Worm (Caenorhabditis elegans) whole organism, L2 larva: ENCODE data around the gene dlst-1.

Source experiments
- C34F6.9 ChIP-seq: fragments of 150-350 bp; optimal IDR thresholded peaks from 2 replicates; lab custom pipeline; 2014; ENCODE audit warnings: missing biosample characterization, missing genetic modification characterization
- F13H6.1 ChIP-seq: sonication (generic microtip); optimal IDR thresholded peaks from 2 replicates; lab custom pipeline; 2016; ENCODE audit warnings: missing genetic modification characterization, missing compliant biosample characterization
- R02D3.7 ChIP-seq: fragments of 150-350 bp; optimal IDR thresholded peaks from 2 replicates; lab custom pipeline; 2014; ENCODE audit warnings: missing biosample characterization, missing genetic modification characterization
- Y55F3AM.14 ChIP-seq: fragments of 200-800 bp; sonication (Bioruptor generic); optimal IDR thresholded peaks from 2 replicates; lab custom pipeline; 2018; ENCODE audit warnings: mild to moderate bottlenecking, missing genetic modification characterization, missing compliant biosample characterization
- ZK546.5 ChIP-seq: sonication (generic microtip); optimal IDR thresholded peaks from 2 replicates; lab custom pipeline; 2017; ENCODE audit warnings: missing biosample characterization, missing genetic modification characterization
- alr-1 ChIP-seq: fragments of 150-350 bp; optimal IDR thresholded peaks from 2 replicates; lab custom pipeline; 2014; ENCODE audit warnings: missing biosample characterization, missing genetic modification characterization
- aly-2 ChIP-seq: fragments of 150-350 bp; optimal IDR thresholded peaks from 2 replicates; lab custom pipeline; 2014; ENCODE audit warnings: missing biosample characterization, missing genetic modification characterization
- ceh-16 ChIP-seq: fragments of 150-350 bp; optimal IDR thresholded peaks from 2 replicates; lab custom pipeline; 2014; ENCODE audit warnings: missing biosample characterization, missing genetic modification characterization
- ceh-82 ChIP-seq: fragments of 150-350 bp; optimal IDR thresholded peaks from 2 replicates; lab custom pipeline; 2014; ENCODE audit warnings: missing biosample characterization, missing genetic modification characterization
- crh-2 ChIP-seq: sonication (generic microtip); optimal IDR thresholded peaks from 2 replicates; lab custom pipeline; 2017; ENCODE audit warnings: missing biosample characterization, missing genetic modification characterization
- dmd-4 ChIP-seq: sonication (generic microtip); optimal IDR thresholded peaks from 2 replicates; lab custom pipeline; 2017; ENCODE audit warnings: missing biosample characterization, missing genetic modification characterization
- egl-27 ChIP-seq: sonication (generic microtip); optimal IDR thresholded peaks from 3 replicates; lab custom pipeline; 2017; ENCODE audit warnings: missing biosample characterization, missing genetic modification reagents, missing genetic modification characterization
- elt-1 ChIP-seq: fragments of 150-350 bp; optimal IDR thresholded peaks from 2 replicates; lab custom pipeline; 2014; ENCODE audit warnings: missing biosample characterization, missing genetic modification characterization
- elt-3 ChIP-seq: sonication (generic microtip); optimal IDR thresholded peaks from 2 replicates; lab custom pipeline; 2017; ENCODE audit warnings: missing biosample characterization, missing genetic modification characterization
- lin-11 ChIP-seq: fragments of 150-350 bp; sonication (generic microtip); optimal IDR thresholded peaks from 2 replicates; lab custom pipeline; 2014; ENCODE audit warnings: missing biosample characterization, missing genetic modification characterization, inconsistent platforms, mixed read lengths
- lin-13 ChIP-seq: fragments of 150-350 bp; optimal IDR thresholded peaks from 2 replicates; lab custom pipeline; 2014; ENCODE audit warnings: missing biosample characterization, missing genetic modification reagents, missing genetic modification characterization
- lin-39 ChIP-seq: fragments of 150-350 bp; optimal IDR thresholded peaks from 2 replicates; lab custom pipeline; 2014; ENCODE audit warnings: missing biosample characterization, missing genetic modification reagents, missing genetic modification characterization
- lsy-2 ChIP-seq, 2 experiments: fragments of 150-350 bp in 1 of 2; sonication (generic microtip) in 1 of 2; optimal IDR thresholded peaks; 2 replicates each; lab custom pipeline; 2014 to 2017; ENCODE audit warnings: missing biosample characterization in 2 of 2, missing genetic modification characterization in 2 of 2
- mbf-1 ChIP-seq: sonication (generic microtip); optimal IDR thresholded peaks from 2 replicates; lab custom pipeline; 2017; ENCODE audit warnings: missing biosample characterization, missing genetic modification characterization
- mdl-1 ChIP-seq, 2 experiments: fragments of 150-350 bp in 1 of 2; sonication (generic microtip) in 1 of 2; optimal IDR thresholded peaks; 2 replicates each; lab custom pipeline; 2017; ENCODE audit warnings: missing biosample characterization in 2 of 2, missing genetic modification characterization in 2 of 2
- nhr-10 ChIP-seq: sonication (generic microtip); optimal IDR thresholded peaks from 2 replicates; lab custom pipeline; 2017; ENCODE audit warnings: missing biosample characterization, missing genetic modification characterization
- nhr-12 ChIP-seq: fragments of 150-350 bp; optimal IDR thresholded peaks from 2 replicates; lab custom pipeline; 2014; ENCODE audit warnings: missing biosample characterization, missing genetic modification characterization
- nhr-129 ChIP-seq: fragments of 150-350 bp; optimal IDR thresholded peaks from 2 replicates; lab custom pipeline; 2014; ENCODE audit warnings: missing biosample characterization, missing genetic modification characterization
- nhr-21 ChIP-seq: fragments of 150-350 bp; optimal IDR thresholded peaks from 2 replicates; lab custom pipeline; 2014; ENCODE audit warnings: missing biosample characterization, missing genetic modification characterization
- nhr-237 ChIP-seq: fragments of 150-350 bp; optimal IDR thresholded peaks from 2 replicates; lab custom pipeline; 2014; ENCODE audit warnings: missing biosample characterization, missing genetic modification characterization
- nhr-25 ChIP-seq: fragments of 150-350 bp; sonication (generic microtip); optimal IDR thresholded peaks from 3 replicates; lab custom pipeline; 2014; ENCODE audit warnings: missing biosample characterization, missing genetic modification characterization
- nhr-77 ChIP-seq: fragments of 150-350 bp; optimal IDR thresholded peaks from 2 replicates; lab custom pipeline; 2014; ENCODE audit warnings: missing biosample characterization, missing genetic modification characterization
- peb-1 ChIP-seq: fragments of 150-350 bp; optimal IDR thresholded peaks from 2 replicates; lab custom pipeline; 2014; ENCODE audit warnings: missing biosample characterization, missing genetic modification characterization
- skn-1 ChIP-seq: sonication (generic microtip); optimal IDR thresholded peaks from 2 replicates; lab custom pipeline; 2017; ENCODE audit warnings: missing biosample characterization, missing genetic modification characterization
- sma-3 ChIP-seq: sonication (generic microtip); optimal IDR thresholded peaks from 2 replicates; lab custom pipeline; 2016; ENCODE audit warnings: missing genetic modification reagents, missing genetic modification characterization, missing compliant biosample characterization
- sma-9 ChIP-seq, 2 experiments: fragments of 150-350 bp in 1 of 2; sonication (generic microtip) in 1 of 2; optimal IDR thresholded peaks; 2 replicates each; lab custom pipeline; 2014 to 2016; ENCODE audit warnings: missing genetic modification characterization in 2 of 2, mild to moderate bottlenecking in 1 of 2, missing biosample characterization in 1 of 2, missing compliant biosample characterization in 1 of 2, missing genetic modification reagents in 1 of 2, moderate library complexity in 1 of 2
- snpc-4 ChIP-seq: fragments of 150-350 bp; optimal IDR thresholded peaks from 2 replicates; lab custom pipeline; 2014; ENCODE audit warnings: missing biosample characterization, missing genetic modification characterization
- unc-39 ChIP-seq: fragments of 150-350 bp; optimal IDR thresholded peaks from 2 replicates; lab custom pipeline; 2014; ENCODE audit warnings: missing biosample characterization, missing genetic modification characterization
- unc-55 ChIP-seq: fragments of 150-350 bp; sonication (generic microtip); optimal IDR thresholded peaks from 3 replicates; lab custom pipeline; 2014; ENCODE audit warnings: missing biosample characterization, missing genetic modification reagents, missing genetic modification characterization
- unc-62 ChIP-seq: fragments of 150-350 bp; optimal IDR thresholded peaks from 2 replicates; lab custom pipeline; 2014; ENCODE audit warnings: missing biosample characterization, missing genetic modification reagents, missing genetic modification characterization
- zag-1 ChIP-seq: fragments of 150-350 bp; optimal IDR thresholded peaks from 2 replicates; lab custom pipeline; 2014; ENCODE audit warnings: missing biosample characterization, missing genetic modification characterization
- ztf-1 ChIP-seq: fragments of 200-800 bp; sonication (Bioruptor generic); conservative IDR thresholded peaks from 2 replicates; pipeline ENCODE4 v1.3.6; 2022; ENCODE audit warnings: missing genetic modification characterization, missing compliant biosample characterization
- ztf-11 ChIP-seq: sonication (generic microtip); optimal IDR thresholded peaks from 2 replicates; lab custom pipeline; 2017; ENCODE audit warnings: missing biosample characterization, missing genetic modification characterization
- ztf-4 ChIP-seq: fragments of 150-350 bp; optimal IDR thresholded peaks from 2 replicates; lab custom pipeline; 2014; ENCODE audit warnings: missing biosample characterization, missing genetic modification characterization

dlst-1 gene

DNA sequence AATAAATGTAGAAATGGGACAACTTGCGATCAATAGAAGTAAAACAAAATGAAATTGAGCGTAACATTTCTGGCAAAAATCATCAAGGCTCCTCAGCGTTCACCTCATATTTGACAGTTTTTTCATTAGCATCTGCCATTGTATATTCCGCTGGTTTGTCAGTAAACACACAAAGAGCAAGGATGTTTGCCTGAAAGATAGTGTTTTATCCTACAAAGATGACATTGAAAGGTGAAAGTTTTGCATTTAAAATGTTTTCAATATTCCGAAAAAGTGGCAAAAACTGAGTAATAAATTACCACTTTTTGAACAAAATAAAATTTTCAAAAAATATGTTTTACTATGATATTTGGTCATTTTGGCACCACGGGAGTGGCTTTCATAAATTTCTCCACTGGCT lies 22.9 kb downstream of the dlst-1 start:
- no peak for TF ChIP-seq peb-1 (tag; lab: Kevin White, UChicago)
- TF ChIP-seq C34F6.9 (tag; lab: Kevin White, UChicago), result no peak
- TF ChIP-seq crh-2 (tag; lab: Kevin White, UChicago), result no peak
- TF ChIP-seq lin-13 (GFP tag; lab: Kevin White, UChicago), result no peak
- TF ChIP-seq unc-39 (tag; lab: Kevin White, UChicago), result no peak
- TF ChIP-seq skn-1 (tag; lab: Kevin White, UChicago), result no peak
- TF ChIP-seq ZK546.5 (tag; lab: Kevin White, UChicago), result no peak
- TF ChIP-seq nhr-129 (tag; lab: Kevin White, UChicago), result no peak
- no peak for TF ChIP-seq ceh-82
- TF ChIP-seq Y55F3AM.14 (GFP tag; lab: Kevin White, UChicago), result no peak
- TF ChIP-seq elt-1 (tag; lab: Kevin White, UChicago), result no peak
- TF ChIP-seq ceh-16, result no peak
- TF ChIP-seq zag-1 (tag; lab: Kevin White, UChicago), result no peak
- TF ChIP-seq nhr-21 (tag; lab: Kevin White, UChicago), result no peak
- no peak for TF ChIP-seq ztf-4 (tag; lab: Kevin White, UChicago)
- TF ChIP-seq unc-62 (GFP tag; lab: Kevin White, UChicago), result no peak

DNA sequence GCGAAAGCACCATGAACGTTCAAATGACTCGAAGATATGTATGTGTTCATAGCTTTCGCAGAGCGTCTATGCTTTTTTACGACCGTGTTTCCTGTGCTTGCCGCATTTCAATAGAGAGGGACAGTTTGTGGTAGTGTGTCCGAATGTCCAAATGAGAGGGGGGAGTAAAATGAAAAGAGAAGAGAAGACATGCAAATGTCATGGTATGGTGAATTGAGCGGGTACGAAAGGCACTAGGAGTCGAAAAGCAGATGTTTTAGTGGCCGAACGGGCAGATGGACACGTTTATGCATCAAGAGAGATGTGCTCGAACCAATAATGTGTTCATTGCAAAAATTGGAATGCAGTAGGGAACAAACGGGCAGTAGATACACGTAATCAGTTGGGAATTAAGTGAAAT lies 23.4 kb downstream of the dlst-1 start:
- TF ChIP-seq F13H6.1 (tag; lab: Kevin White, UChicago) (no peak), lin-11 (tag; lab: Kevin White, UChicago) (no peak), sma-9 (GFP tag; optimal IDR thresholded peaks at IDR 0.05; lab: Kevin White, UChicago) (no peak), sma-9 (tag; optimal IDR thresholded peaks at IDR 0.05; lab: Kevin White, UChicago) (no peak), lin-39 (tag; lab: Kevin White, UChicago) (no peak), aly-2 (tag; lab: Kevin White, UChicago) (no peak), mdl-1 (tag; optimal IDR thresholded peaks at IDR 0.05; lab: Kevin White, UChicago) (no peak), ceh-16 (no peak), lsy-2 (tag; optimal IDR thresholded peaks at IDR 0.05; lab: Kevin White, UChicago) (no peak), unc-62 (GFP tag; lab: Kevin White, UChicago) (no peak), skn-1 (tag; lab: Kevin White, UChicago) (no peak)

DNA sequence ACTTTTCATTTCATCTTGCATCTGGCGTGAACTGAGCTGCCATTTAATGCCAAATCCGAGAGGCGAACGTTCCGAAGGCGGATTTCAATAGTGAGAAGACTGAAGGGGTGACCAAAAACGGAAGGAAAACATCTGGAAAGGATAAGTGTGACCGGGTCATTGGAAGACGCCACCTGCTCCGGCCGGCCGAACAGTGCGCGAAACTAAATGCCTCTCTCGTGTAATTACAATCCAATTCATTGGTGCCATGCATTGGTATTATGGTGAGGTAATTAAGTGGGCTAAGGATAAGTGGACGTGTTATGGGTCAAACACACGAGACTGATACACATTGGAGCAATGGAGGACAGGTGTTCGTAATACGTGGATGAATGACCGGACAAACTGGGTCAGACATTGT lies 24.4 kb downstream of the dlst-1 start:
- TF ChIP-seq nhr-25 (tag; lab: Kevin White, UChicago) (no peak), unc-62 (GFP tag; lab: Kevin White, UChicago) (no peak), ztf-11 (tag; lab: Kevin White, UChicago) (no peak), lin-13 (GFP tag; lab: Kevin White, UChicago) (no peak), nhr-12 (tag; lab: Kevin White, UChicago) (no peak), nhr-77 (tag; lab: Kevin White, UChicago) (no peak), ceh-16 (no peak), nhr-21 (tag; lab: Kevin White, UChicago) (no peak), mbf-1 (tag; lab: Kevin White, UChicago) (no peak), nhr-237 (tag; lab: Kevin White, UChicago) (no peak), lin-11 (tag; lab: Kevin White, UChicago) (no peak), mdl-1 (tag; optimal IDR thresholded peaks at IDR 0.05; lab: Kevin White, UChicago) (no peak), F13H6.1 (tag; lab: Kevin White, UChicago) (no peak), crh-2 (tag; lab: Kevin White, UChicago) (no peak), sma-3 (no peak), lin-39 (tag; lab: Kevin White, UChicago) (no peak), unc-55 (GFP tag; lab: Kevin White, UChicago) (no peak), Y55F3AM.14 (GFP tag; lab: Kevin White, UChicago) (no peak), ztf-1 (GFP tag; lab: Robert Waterston, UW) (no peak), alr-1 (tag; lab: Kevin White, UChicago) (no peak)

DNA sequence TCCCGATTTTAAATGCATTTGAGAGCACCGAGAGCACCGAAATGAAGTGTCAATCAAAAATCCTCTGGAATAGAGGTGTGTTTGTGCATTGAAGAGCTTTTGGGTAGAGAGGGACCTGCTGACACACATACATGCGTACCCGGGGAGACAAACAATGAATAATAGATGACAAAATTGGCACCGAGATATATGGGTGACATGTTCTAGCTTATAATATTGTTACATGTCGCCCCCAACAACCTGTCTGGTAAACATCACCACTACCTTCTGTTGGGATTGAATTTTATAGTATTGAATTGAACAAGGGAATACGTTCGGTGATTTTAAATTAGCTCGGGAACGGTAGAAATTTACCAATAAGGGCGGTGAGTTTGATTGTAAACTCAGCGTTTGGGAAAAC lies 25.2 kb downstream of the dlst-1 start:
- no peak for TF ChIP-seq elt-1 (tag; lab: Kevin White, UChicago)
- no peak for TF ChIP-seq ztf-1 (GFP tag; lab: Robert Waterston, UW)
- TF ChIP-seq Y55F3AM.14 (GFP tag; lab: Kevin White, UChicago), result no peak
- TF ChIP-seq elt-3 (tag; lab: Kevin White, UChicago), result no peak
- no peak for TF ChIP-seq R02D3.7
- TF ChIP-seq dmd-4 (tag; lab: Kevin White, UChicago), result no peak
- no peak for TF ChIP-seq lin-39 (tag; lab: Kevin White, UChicago)
- TF ChIP-seq nhr-10 (tag; lab: Kevin White, UChicago), result no peak
- TF ChIP-seq egl-27 (tag; lab: Kevin White, UChicago), result no peak
- TF ChIP-seq snpc-4, result no peak
- TF ChIP-seq, all 48 proteins: peak for 0
